Worm (Caenorhabditis elegans) whole organism, midembryonic: ENCODE measurements around the gene tmem-24.

ENCODE experiments used
- T22C8.4 ChIP-seq: fragments of 200-800 bp; sonication (Bioruptor generic); IDR thresholded peaks from 2 replicates; pipeline ENCODE4 v1.3.6; 2022; ENCODE audit warnings: missing genetic modification characterization, missing compliant biosample characterization
- cog-1 ChIP-seq: sonication (generic microtip); optimal IDR thresholded peaks from 2 replicates; lab custom pipeline; 2016; ENCODE audit warnings: missing genetic modification characterization, missing compliant biosample characterization
- flt-1 ChIP-seq: fragments of 200-800 bp; sonication (Bioruptor generic); IDR thresholded peaks from 2 replicates; pipeline ENCODE4 v1.3.6; 2022; ENCODE audit warnings: missing genetic modification characterization, missing compliant biosample characterization
- klf-2 ChIP-seq: fragments of 200-800 bp; sonication (Bioruptor generic); conservative IDR thresholded peaks from 2 replicates; pipeline ENCODE4 v1.3.6; 2022; ENCODE audit warnings: missing genetic modification reagents, missing genetic modification characterization, missing compliant biosample characterization
- med-1 ChIP-seq: sonication (generic microtip); optimal IDR thresholded peaks from 2 replicates; lab custom pipeline; 2017; ENCODE audit warnings: missing genetic modification characterization, mild to moderate bottlenecking, missing compliant biosample characterization, antibody characterized with exemption, missing genetic modification reagents; ENCODE audit not compliant: insufficient read depth
- ref-1 ChIP-seq: fragments of 200-800 bp; sonication (Bioruptor generic); conservative IDR thresholded peaks from 2 replicates; pipeline ENCODE4 v1.3.6; 2022; ENCODE audit warnings: missing genetic modification reagents, missing genetic modification characterization, missing compliant biosample characterization
- tab-1 ChIP-seq: fragments of 200-800 bp; sonication (Bioruptor generic); IDR thresholded peaks from 2 replicates; pipeline ENCODE4 v1.3.6; 2022; ENCODE audit warnings: missing genetic modification characterization, missing compliant biosample characterization
- ztf-23 ChIP-seq: fragments of 200-800 bp; sonication (Bioruptor generic); IDR thresholded peaks from 2 replicates; pipeline ENCODE4 v1.3.6; 2022; ENCODE audit warnings: missing genetic modification reagents, missing genetic modification characterization, missing compliant biosample characterization
- ztf-29 ChIP-seq: fragments of 200-800 bp; sonication (Bioruptor generic); IDR thresholded peaks from 2 replicates; pipeline ENCODE4 v1.3.6; 2022; ENCODE audit warnings: missing genetic modification reagents, missing genetic modification characterization, missing compliant biosample characterization

tmem-24 gene

ce11 chrX:3644796-3645195 lies at the start of gene tmem-24:
TSS of gene tmem-24 (minus strand) at chrX:3644896.
- no peak for TF ChIP-seq flt-1 (GFP tag; lab: Robert Waterston, UW)

- TF ChIP-seq cog-1 (tag; lab: Kevin White, UChicago) (no peak), T22C8.4 (GFP tag; lab: Robert Waterston, UW) (no peak), tab-1 (GFP tag; lab: Robert Waterston, UW) (0 out of 2 replicates have a peak, but pooled peaks have one; percentile 31), ref-1 (GFP tag; lab: Robert Waterston, UW) (no peak), ztf-29 (GFP tag; lab: Robert Waterston, UW) (no peak), flt-1 (GFP tag; lab: Robert Waterston, UW) (peak; percentile 70; the same call in 1 of the 2 replicates), klf-2 (GFP tag; lab: Robert Waterston, UW) (no peak), ztf-23 (GFP tag; lab: Robert Waterston, UW) (0 out of 2 replicates have a peak, but pooled peaks have one; percentile 13), med-1 (GFP tag; lab: Kevin White, UChicago) (no peak)
Measured at ce11 chrX:3694172-3694571, 49.5 kb upstream of the tmem-24 start.

- TF ChIP-seq ref-1 (GFP tag; lab: Robert Waterston, UW): no peak
- TF ChIP-seq med-1 (GFP tag; lab: Kevin White, UChicago): no peak
- no peak for TF ChIP-seq klf-2 (GFP tag; lab: Robert Waterston, UW)
- TF ChIP-seq ztf-29 (GFP tag; lab: Robert Waterston, UW): no peak
- no peak for TF ChIP-seq T22C8.4 (GFP tag; lab: Robert Waterston, UW)
- no peak for TF ChIP-seq ztf-23 (GFP tag; lab: Robert Waterston, UW)
Measured at ce11 chrX:3693138-3693537, 48.4 kb upstream of the tmem-24 start, which contains the start of gene C02F12.8. TSS of gene C02F12.8 (minus strand) at chrX:3693238.

ce11 chrX:3689802-3690201 lies 45.1 kb upstream of the tmem-24 start:
- no peak for TF ChIP-seq med-1 (GFP tag; lab: Kevin White, UChicago)

ce11 chrX:3689155-3689719 lies 44.5 kb upstream of the tmem-24 start, which contains the start of gene tag-278:
TSS of gene tag-278 (minus strand) at chrX:3689205.
- TF ChIP-seq cog-1 (tag; lab: Kevin White, UChicago) (no peak), T22C8.4 (GFP tag; lab: Robert Waterston, UW) (no peak), med-1 (GFP tag; lab: Kevin White, UChicago) (no peak), klf-2 (GFP tag; lab: Robert Waterston, UW) (no peak), ref-1 (GFP tag; lab: Robert Waterston, UW) (no peak), ztf-29 (GFP tag; lab: Robert Waterston, UW) (no peak), ztf-23 (GFP tag; lab: Robert Waterston, UW) (no peak), tab-1 (GFP tag; lab: Robert Waterston, UW) (no peak), flt-1 (GFP tag; lab: Robert Waterston, UW) (no peak)

ce11 chrX:3686420-3686819 lies 41.7 kb upstream of the tmem-24 start:
- TF ChIP-seq ref-1 (GFP tag; lab: Robert Waterston, UW) (no peak), T22C8.4 (GFP tag; lab: Robert Waterston, UW) (no peak), ztf-29 (GFP tag; lab: Robert Waterston, UW) (no peak), flt-1 (GFP tag; lab: Robert Waterston, UW) (no peak), ztf-23 (GFP tag; lab: Robert Waterston, UW) (no peak), med-1 (GFP tag; lab: Kevin White, UChicago) (no peak), klf-2 (GFP tag; lab: Robert Waterston, UW) (no peak), cog-1 (tag; lab: Kevin White, UChicago) (no peak), tab-1 (GFP tag; lab: Robert Waterston, UW) (no peak)

- no peak for TF ChIP-seq med-1 (GFP tag; lab: Kevin White, UChicago)
- no peak for TF ChIP-seq T22C8.4 (GFP tag; lab: Robert Waterston, UW)
- no peak for TF ChIP-seq tab-1 (GFP tag; lab: Robert Waterston, UW)
- no peak for TF ChIP-seq klf-2 (GFP tag; lab: Robert Waterston, UW)
- TF ChIP-seq ztf-23 (GFP tag; lab: Robert Waterston, UW): no peak
- no peak for TF ChIP-seq ztf-29 (GFP tag; lab: Robert Waterston, UW)
- no peak for TF ChIP-seq flt-1 (GFP tag; lab: Robert Waterston, UW)
- no peak for TF ChIP-seq ref-1 (GFP tag; lab: Robert Waterston, UW)
Measured at ce11 chrX:3683060-3683459, 38.4 kb upstream of the tmem-24 start.

ce11 chrX:3680544-3681214 lies 36.0 kb upstream of the tmem-24 start, which contains the start of gene tsp-17:
TSS of gene tsp-17 (plus strand) at chrX:3681164.
- TF ChIP-seq ztf-23 (GFP tag; lab: Robert Waterston, UW) (no peak), flt-1 (GFP tag; lab: Robert Waterston, UW) (no peak)

ce11 chrX:3678507-3679175 lies 33.9 kb upstream of the tmem-24 start, which contains the start of gene tag-52:
TSS of gene tag-52 (minus strand) at chrX:3678557.
- TF ChIP-seq flt-1 (GFP tag; lab: Robert Waterston, UW) (0 out of 2 replicates have a peak, but pooled peaks have one; percentile 64), tab-1 (GFP tag; lab: Robert Waterston, UW) (no peak)
